Worm (Caenorhabditis elegans): ENCODE data around the gene M01H9.3.

DNA sequence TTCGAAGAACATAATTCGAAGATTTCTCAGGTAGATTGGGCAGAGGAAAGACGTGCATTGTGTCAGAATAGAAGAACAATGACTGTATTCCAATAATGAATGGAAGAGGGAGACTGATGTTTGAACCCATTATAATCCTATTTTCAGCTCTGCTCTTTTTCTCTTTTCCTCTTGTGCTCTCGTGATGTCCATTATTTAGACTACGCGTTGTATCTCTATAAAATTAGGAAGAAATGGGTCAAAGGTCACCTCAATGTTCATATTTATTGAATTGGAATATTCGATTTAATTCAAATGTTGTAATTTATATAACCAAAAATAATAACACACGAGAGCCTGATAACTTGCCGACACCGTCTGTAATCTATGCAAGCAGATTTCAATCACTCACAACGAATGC lies 37.7 kb downstream of the M01H9.3 start, which contains the start of gene fbxb-74:
- TF ChIP-seq him-1 (tag; optimal IDR thresholded peaks at IDR 0.05) (no peak), dao-5 (tag; optimal IDR thresholded peaks at IDR 0.05) (no peak)

All from whole organism, L4/young adult.